Fruit fly (Drosophila melanogaster) whole organism, embryonic: ENCODE measurements around the gene Sf3b3.
A peak's percentile ranks its signal among the peaks of the same experiment; 100 is the strongest.

Experiments used
- Atf6 ChIP-seq: fragments of 200-800 bp; sonication (Bioruptor generic); IDR thresholded peaks from 2 replicates; pipeline ENCODE4 v1.3.6; 2022; ENCODE audit warnings: missing biosample characterization, missing genetic modification characterization
- B-H2 ChIP-seq: fragments of 200-800 bp; sonication (Bioruptor generic); optimal IDR thresholded peaks from 2 replicates; lab custom pipeline; 2018; ENCODE audit warnings: missing biosample characterization, mild to moderate bottlenecking, missing genetic modification characterization
- CG15269 ChIP-seq: fragments of 200-800 bp; sonication (Bioruptor generic); optimal IDR thresholded peaks from 2 replicates; lab custom pipeline; 2018; ENCODE audit warnings: missing biosample characterization, mild to moderate bottlenecking, missing genetic modification characterization, moderate library complexity
- CG17568 ChIP-seq: fragments of 200-800 bp; sonication (Bioruptor generic); optimal IDR thresholded peaks from 2 replicates; lab custom pipeline; 2018; ENCODE audit warnings: missing biosample characterization, mild to moderate bottlenecking, missing genetic modification characterization, moderate library complexity
- CG17912 ChIP-seq: fragments of 200-800 bp; sonication (Bioruptor generic); optimal IDR thresholded peaks from 2 replicates; lab custom pipeline; 2018; ENCODE audit warnings: missing biosample characterization, mild to moderate bottlenecking, missing genetic modification characterization
- CG18262 ChIP-seq: fragments of 200-800 bp; optimal IDR thresholded peaks from 3 replicates; lab custom pipeline; 2019; ENCODE audit warnings: missing biosample characterization, mild to moderate bottlenecking, missing genetic modification characterization, moderate library complexity
- CG30403 ChIP-seq: fragments of 200-800 bp; sonication (Bioruptor generic); optimal IDR thresholded peaks from 3 replicates; lab custom pipeline; 2016; ENCODE audit warnings: missing biosample characterization, missing genetic modification characterization
- CG32532 ChIP-seq: fragments of 200-800 bp; sonication (Bioruptor generic); IDR thresholded peaks from 2 replicates; pipeline ENCODE4 v1.3.6; 2022; ENCODE audit warnings: missing biosample characterization, missing genetic modification characterization
- CG34376 ChIP-seq: fragments of 200-800 bp; sonication (Bioruptor generic); optimal IDR thresholded peaks from 2 replicates; lab custom pipeline; 2018; ENCODE audit warnings: missing biosample characterization, mild to moderate bottlenecking, missing genetic modification characterization
- CG3995 ChIP-seq: fragments of 200-800 bp; sonication (Bioruptor generic); optimal IDR thresholded peaks from 3 replicates; lab custom pipeline; 2016; ENCODE audit warnings: missing biosample characterization, missing genetic modification characterization
- CG7556 ChIP-seq: fragments of 200-800 bp; sonication (Bioruptor generic); optimal IDR thresholded peaks from 2 replicates; lab custom pipeline; 2017; ENCODE audit warnings: missing biosample characterization, mild to moderate bottlenecking, missing genetic modification characterization
- CG8359 ChIP-seq: fragments of 200-800 bp; sonication (Bioruptor generic); optimal IDR thresholded peaks from 2 replicates; lab custom pipeline; 2017; ENCODE audit warnings: missing biosample characterization, mild to moderate bottlenecking, missing genetic modification characterization, borderline replicate concordance
- CG8924 ChIP-seq: fragments of 200-800 bp; optimal IDR thresholded peaks from 3 replicates; lab custom pipeline; 2019; ENCODE audit warnings: missing biosample characterization, mild to moderate bottlenecking, missing genetic modification characterization, moderate library complexity
- HLH3B ChIP-seq: fragments of 200-800 bp; sonication (Bioruptor generic); IDR thresholded peaks from 2 replicates; pipeline ENCODE4 v1.3.6; 2022; ENCODE audit warnings: missing biosample characterization, missing genetic modification characterization
- HmgZ ChIP-seq: fragments of 200-800 bp; sonication (Bioruptor generic); optimal IDR thresholded peaks from 2 replicates; lab custom pipeline; 2018; ENCODE audit warnings: missing biosample characterization, mild to moderate bottlenecking, missing genetic modification characterization
- Hsf ChIP-seq: fragments of 200-800 bp; sonication (Bioruptor generic); optimal IDR thresholded peaks from 3 replicates; lab custom pipeline; 2016; ENCODE audit warnings: missing biosample characterization, missing genetic modification characterization
- NfI ChIP-seq: fragments of 200-800 bp; sonication (Bioruptor generic); optimal IDR thresholded peaks from 3 replicates; lab custom pipeline; 2018; ENCODE audit warnings: missing biosample characterization, mild to moderate bottlenecking, missing genetic modification characterization, moderate library complexity
- Opbp ChIP-seq: fragments of 200-800 bp; sonication (Bioruptor generic); IDR thresholded peaks from 3 replicates; pipeline ENCODE4 v1.3.6; 2022; ENCODE audit warnings: missing biosample characterization, missing genetic modification characterization; ENCODE audit not compliant: partially characterized antibody
- Ravus ChIP-seq: fragments of 200-800 bp; sonication (Bioruptor generic); IDR thresholded peaks from 2 replicates; pipeline ENCODE4 v1.3.6; 2022; ENCODE audit warnings: missing biosample characterization, missing genetic modification characterization
- Scr ChIP-seq: fragments of 200-800 bp; sonication (Bioruptor generic); IDR thresholded peaks from 2 replicates; pipeline ENCODE4 v1.3.6; 2022; ENCODE audit warnings: missing biosample characterization, missing genetic modification characterization; ENCODE audit not compliant: partially characterized antibody
- Sox100B ChIP-seq: fragments of 200-800 bp; sonication (Bioruptor generic); optimal IDR thresholded peaks from 3 replicates; lab custom pipeline; 2018; ENCODE audit warnings: missing biosample characterization, mild to moderate bottlenecking, missing genetic modification characterization
- Sox102F ChIP-seq: fragments of 200-800 bp; sonication (Bioruptor generic); optimal IDR thresholded peaks from 2 replicates; lab custom pipeline; 2018; ENCODE audit warnings: missing biosample characterization, mild to moderate bottlenecking, missing genetic modification characterization, moderate library complexity
- Tbp ChIP-seq: fragments of >200 bp; optimal IDR thresholded peaks from 2 replicates; lab custom pipeline; 2018; ENCODE audit warnings: missing biosample characterization, missing genetic modification characterization
- ab ChIP-seq: fragments of 200-800 bp; sonication (Bioruptor generic); optimal IDR thresholded peaks from 2 replicates; lab custom pipeline; 2016; ENCODE audit warnings: missing biosample characterization, missing genetic modification characterization
- al ChIP-seq: fragments of 200-800 bp; sonication (Bioruptor generic); IDR thresholded peaks from 2 replicates; pipeline ENCODE4 v1.3.6; 2022; ENCODE audit warnings: missing biosample characterization, missing genetic modification characterization
- bowl ChIP-seq: fragments of 200-800 bp; sonication (Bioruptor generic); IDR thresholded peaks from 2 replicates; pipeline ENCODE4 v1.3.6; 2022; ENCODE audit warnings: missing biosample characterization, missing genetic modification characterization
- cas ChIP-seq: fragments of 200-800 bp; sonication (Bioruptor generic); IDR thresholded peaks from 2 replicates; pipeline ENCODE4 v1.3.6; 2022; ENCODE audit warnings: missing biosample characterization, missing genetic modification characterization
- dan ChIP-seq: fragments of 200-800 bp; sonication (Bioruptor generic); IDR thresholded peaks from 2 replicates; pipeline ENCODE4 v1.3.6; 2022; ENCODE audit warnings: missing biosample characterization, missing genetic modification characterization
- dm ChIP-seq: fragments of 200-800 bp; sonication (Bioruptor generic); optimal IDR thresholded peaks from 3 replicates; lab custom pipeline; 2016; ENCODE audit warnings: missing biosample characterization, missing genetic modification characterization
- esg ChIP-seq: fragments of 200-800 bp; sonication (Bioruptor generic); conservative IDR thresholded peaks from 2 replicates; pipeline ENCODE4 v1.3.6; 2022; ENCODE audit warnings: missing biosample characterization, missing genetic modification characterization
- gce ChIP-seq: fragments of 200-800 bp; sonication (Bioruptor generic); IDR thresholded peaks from 3 replicates; pipeline ENCODE4 v1.3.6; 2022; ENCODE audit warnings: missing biosample characterization, missing genetic modification characterization
- gem ChIP-seq: fragments of 200-800 bp; sonication (Bioruptor generic); optimal IDR thresholded peaks from 2 replicates; lab custom pipeline; 2019; ENCODE audit warnings: missing biosample characterization, mild to moderate bottlenecking, missing genetic modification characterization, moderate library complexity
- grau ChIP-seq: fragments of 200-800 bp; optimal IDR thresholded peaks from 3 replicates; lab custom pipeline; 2019; ENCODE audit warnings: missing biosample characterization, mild to moderate bottlenecking, missing genetic modification characterization, moderate library complexity
- gsb ChIP-seq: fragments of 200-800 bp; sonication (Bioruptor generic); IDR thresholded peaks from 2 replicates; pipeline ENCODE4 v1.3.6; 2022; ENCODE audit warnings: missing biosample characterization, missing genetic modification characterization
- hkb ChIP-seq, 2 experiments: fragments of 200-800 bp in 1 of 2; fragments of >200 bp in 1 of 2; sonication (Bioruptor generic) in 1 of 2; IDR thresholded peaks in 1 of 2; optimal IDR thresholded peaks in 1 of 2; 2 replicates each; pipeline versions ENCODE4 v1.3.6 to Lab custom; 2017 to 2022; ENCODE audit warnings: missing biosample characterization in 1 of 2, missing genetic modification characterization in 1 of 2
- hth ChIP-seq: fragments of >200 bp; optimal IDR thresholded peaks from 2 replicates; lab custom pipeline; 2017; ENCODE audit warnings: inconsistent platforms
- nerfin-1 ChIP-seq: fragments of 200-800 bp; sonication (Bioruptor generic); optimal IDR thresholded peaks from 3 replicates; lab custom pipeline; 2019; ENCODE audit warnings: missing biosample characterization, mild to moderate bottlenecking, missing genetic modification characterization, moderate library complexity
- onecut ChIP-seq: fragments of 200-800 bp; sonication (Bioruptor generic); IDR thresholded peaks from 2 replicates; pipeline ENCODE4 v1.3.6; 2022; ENCODE audit warnings: missing biosample characterization, missing genetic modification characterization
- pan ChIP-seq, 4 experiments: fragments of >200 bp in 3 of 4; fragments of 200-800 bp in 1 of 4; sonication (Bioruptor generic) in 1 of 4; optimal IDR thresholded peaks in 3 of 4; IDR thresholded peaks in 1 of 4; 2 replicates each; pipeline versions ENCODE4 v1.3.6 to Lab custom; 2017 to 2022; ENCODE audit warnings: missing biosample characterization in 2 of 4, missing genetic modification characterization in 2 of 4, mixed read lengths in 1 of 4
- phol ChIP-seq: fragments of 200-800 bp; sonication (Bioruptor generic); optimal IDR thresholded peaks from 3 replicates; lab custom pipeline; 2018; ENCODE audit warnings: missing biosample characterization, mild to moderate bottlenecking, missing genetic modification characterization, moderate library complexity
- pros ChIP-seq: fragments of 200-800 bp; sonication (Bioruptor generic); optimal IDR thresholded peaks from 3 replicates; lab custom pipeline; 2019; ENCODE audit warnings: missing biosample characterization, mild to moderate bottlenecking, missing genetic modification characterization, moderate library complexity
- salm ChIP-seq: fragments of 200-800 bp; sonication (Bioruptor generic); optimal IDR thresholded peaks from 2 replicates; lab custom pipeline; 2018; ENCODE audit warnings: missing biosample characterization, mild to moderate bottlenecking, missing genetic modification characterization
- sna ChIP-seq: fragments of 200-800 bp; sonication (Bioruptor generic); IDR thresholded peaks from 2 replicates; pipeline ENCODE4 v1.3.6; 2022; ENCODE audit warnings: missing biosample characterization, missing genetic modification characterization; ENCODE audit not compliant: partially characterized antibody
- tgo ChIP-seq: fragments of 200-800 bp; sonication (Bioruptor generic); IDR thresholded peaks from 3 replicates; pipeline ENCODE4 v1.3.6; 2022; ENCODE audit warnings: missing biosample characterization, missing genetic modification characterization
- toy ChIP-seq: fragments of 200-800 bp; sonication (Bioruptor generic); IDR thresholded peaks from 2 replicates; pipeline ENCODE4 v1.3.6; 2022; ENCODE audit warnings: missing biosample characterization, missing genetic modification characterization
- ttk ChIP-seq: fragments of 200-800 bp; sonication (Bioruptor generic); IDR thresholded peaks from 2 replicates; pipeline ENCODE4 v2.1.2; 2022; ENCODE audit warnings: missing biosample characterization, missing genetic modification characterization
- tup ChIP-seq: fragments of 200-800 bp; sonication (Bioruptor generic); optimal IDR thresholded peaks from 2 replicates; lab custom pipeline; 2016; ENCODE audit warnings: missing biosample characterization, mild to moderate bottlenecking, missing genetic modification characterization, moderate library complexity
- wek ChIP-seq: fragments of 200-800 bp; sonication (Bioruptor generic); optimal IDR thresholded peaks from 3 replicates; lab custom pipeline; 2018; ENCODE audit warnings: missing biosample characterization, mild to moderate bottlenecking, missing genetic modification characterization, moderate library complexity
- zen ChIP-seq: fragments of 200-800 bp; sonication (Bioruptor generic); optimal IDR thresholded peaks from 3 replicates; lab custom pipeline; 2018; ENCODE audit warnings: missing biosample characterization, mild to moderate bottlenecking, missing genetic modification characterization, moderate library complexity

Gene Sf3b3

dm6 chr3L:818438-819138, 14.6 kb downstream of the Sf3b3 start (continued):
- TF ChIP-seq Tbp (GFP tag; lab: Kevin White, UChicago) (no peak), dm (no peak), hkb (optimal IDR thresholded peaks at IDR 0.05; lab: Kevin White, UChicago) (no peak), hkb (GFP tag; IDR thresholded peaks at IDR 0.05; lab: Robert Waterston, UW) (peak; percentile 23; the same call in 1 of the 2 replicates), Sox100B (GFP tag; lab: Kevin White, UChicago) (peak; percentile 33), gsb (GFP tag; lab: Robert Waterston, UW) (no peak), nerfin-1 (tag; lab: Kevin White, UChicago) (peak; percentile 4), HmgZ (no peak), al (GFP tag; lab: Robert Waterston, UW) (no peak), phol (tag; lab: Kevin White, UChicago) (peak; percentile 43), dan (GFP tag; lab: Robert Waterston, UW) (no peak), Scr (GFP tag; lab: Robert Waterston, UW) (no peak), ab (GFP tag; lab: Kevin White, UChicago) (no peak), Sox102F (GFP tag; lab: Kevin White, UChicago) (peak; percentile 60), CG8359 (GFP tag; lab: Kevin White, UChicago) (no peak), cas (GFP tag; lab: Robert Waterston, UW) (no peak), CG32532 (GFP tag; lab: Robert Waterston, UW) (peak; percentile 27; the same call in 1 of the 2 replicates), Atf6 (no peak), salm (tag; lab: Kevin White, UChicago) (no peak), B-H2 (GFP tag; lab: Kevin White, UChicago) (no peak), CG17568 (no peak), Opbp (no peak), grau (tag; lab: Kevin White, UChicago) (peak; percentile 20), wek (GFP tag; lab: Kevin White, UChicago) (no peak), CG34376 (GFP tag; lab: Kevin White, UChicago) (no peak), zen (tag; lab: Kevin White, UChicago) (no peak), CG7556 (GFP tag; lab: Kevin White, UChicago) (no peak), CG3995 (GFP tag; lab: Kevin White, UChicago) (no peak), esg (GFP tag; lab: Robert Waterston, UW) (no peak), CG30403 (peak; percentile 16), pan (optimal IDR thresholded peaks at IDR 0.05; lab: Kevin White, UChicago) (no peak), pan (GFP tag; optimal IDR thresholded peaks at IDR 0.05 in 1 of 2, IDR thresholded peaks at IDR 0.05 in 1 of 2) (peak in 1 of 2 experiments; percentile 75), onecut (no peak), bowl (GFP tag; lab: Robert Waterston, UW) (no peak), CG17912 (GFP tag; lab: Kevin White, UChicago) (no peak), gem (peak; percentile 54), tup (GFP tag; lab: Kevin White, UChicago) (no peak), tgo (GFP tag; lab: Robert Waterston, UW) (peak; percentile 19; the same call in 2 of the 3 replicates), CG15269 (tag; lab: Kevin White, UChicago) (peak; percentile 50), pros (GFP tag; lab: Kevin White, UChicago) (no peak), sna (GFP tag; lab: Robert Waterston, UW) (no peak), ttk (GFP tag; lab: Robert Waterston, UW) (no peak), gce (no peak), CG18262 (peak; percentile 21), NfI (no peak), toy (GFP tag; lab: Robert Waterston, UW) (no peak), hth (lab: Kevin White, UChicago) (no peak), Hsf (GFP tag; lab: Kevin White, UChicago) (no peak), CG8924 (peak; percentile 3), Ravus (GFP tag; lab: Robert Waterston, UW) (no peak), HLH3B (GFP tag; lab: Robert Waterston, UW) (0 out of 2 replicates have a peak, but pooled peaks have one; percentile 26)
